Fruit fly (Drosophila melanogaster) whole organism, prepupa: ENCODE results near the gene RanBP3.

Experiments
- CG10631 ChIP-seq: fragments of 200-800 bp; sonication (Bioruptor generic); optimal IDR thresholded peaks from 2 replicates; lab custom pipeline; 2016; ENCODE audit warnings: missing biosample characterization, missing genetic modification characterization
- CG11294 ChIP-seq: fragments of 200-800 bp; sonication (Bioruptor generic); IDR thresholded peaks from 2 replicates; pipeline ENCODE4 v1.3.6; 2022; ENCODE audit warnings: missing biosample characterization, missing genetic modification characterization
- CG4318 ChIP-seq: fragments of 200-800 bp; sonication (Bioruptor generic); optimal IDR thresholded peaks from 3 replicates; lab custom pipeline; 2017; ENCODE audit warnings: missing biosample characterization, mild to moderate bottlenecking, missing genetic modification characterization
- CG6808 ChIP-seq: fragments of 200-800 bp; sonication (Bioruptor generic); optimal IDR thresholded peaks from 3 replicates; lab custom pipeline; 2017; ENCODE audit warnings: missing biosample characterization, missing genetic modification characterization, mild to moderate bottlenecking, moderate library complexity, missing genetic modification reagents
- dac ChIP-seq: fragments of 200-800 bp; sonication (Bioruptor generic); optimal IDR thresholded peaks from 2 replicates; lab custom pipeline; 2017; ENCODE audit warnings: missing biosample characterization, mild to moderate bottlenecking, missing genetic modification characterization

DNA sequence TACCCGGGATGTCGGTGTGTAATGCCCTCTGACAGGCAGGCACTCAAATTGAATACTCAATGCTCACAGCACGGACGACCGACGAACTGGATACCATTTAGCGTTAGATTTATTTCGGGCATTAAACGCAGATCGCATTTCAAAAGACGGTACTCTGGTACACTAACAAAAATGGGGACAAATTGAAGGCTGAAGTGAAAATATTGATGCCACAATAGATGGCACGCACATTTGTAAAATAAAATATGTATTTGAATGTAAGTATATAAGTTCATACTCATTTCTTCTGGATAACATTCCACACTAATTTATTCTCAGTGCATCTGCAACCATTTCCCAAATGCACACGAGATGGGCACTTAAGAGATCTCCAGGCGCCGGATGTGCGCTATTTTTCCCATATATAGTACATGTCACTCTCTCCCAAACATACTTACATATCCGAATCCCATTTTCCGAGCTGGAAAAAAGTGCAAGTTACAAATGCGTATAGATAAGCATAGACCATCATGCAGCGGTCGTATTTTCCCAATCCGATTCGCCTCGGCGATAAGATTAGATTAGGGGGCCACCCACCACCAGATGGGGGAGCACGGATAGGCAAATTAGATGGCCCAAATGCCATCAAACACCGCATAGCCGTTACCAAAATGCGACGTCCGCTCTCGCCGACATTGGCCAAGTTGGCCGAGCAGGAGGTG lies 43.0 kb downstream of the RanBP3 start, which contains the start of gene CG10301:
- TF ChIP-seq dac (GFP tag; lab: Kevin White, UChicago): no peak
- no peak for TF ChIP-seq CG11294 (GFP tag; lab: Robert Waterston, UW)
- TF ChIP-seq CG10631 (GFP tag; lab: Kevin White, UChicago): no peak
- no peak for TF ChIP-seq CG6808 (GFP tag; lab: Kevin White, UChicago)
- no peak for TF ChIP-seq CG4318 (GFP tag; lab: Kevin White, UChicago)
